Fruit fly (Drosophila melanogaster) whole organism, embryonic: ENCODE data around the gene CG11723.
A peak's percentile ranks its signal among the peaks of the same experiment; 100 is the strongest.

ENCODE experiments used
- Adf1 ChIP-seq: fragments of 200-800 bp; sonication (Bioruptor generic); IDR thresholded peaks from 2 replicates; pipeline ENCODE4 v1.3.6; 2022; ENCODE audit warnings: missing biosample characterization, missing genetic modification characterization
- B-H2 ChIP-seq: fragments of 200-800 bp; sonication (Bioruptor generic); optimal IDR thresholded peaks from 2 replicates; lab custom pipeline; 2018; ENCODE audit warnings: missing biosample characterization, mild to moderate bottlenecking, missing genetic modification characterization
- Blimp-1 ChIP-seq: fragments of 200-800 bp; sonication (Bioruptor generic); optimal IDR thresholded peaks from 3 replicates; lab custom pipeline; 2018; ENCODE audit warnings: missing biosample characterization, missing genetic modification characterization, mild to moderate bottlenecking, moderate library complexity, missing genetic modification reagents
- CG10209 ChIP-seq: fragments of 200-800 bp; sonication (Bioruptor generic); optimal IDR thresholded peaks from 3 replicates; lab custom pipeline; 2017; ENCODE audit warnings: missing biosample characterization, mild to moderate bottlenecking, missing genetic modification characterization, missing genetic modification reagents
- CG12155 ChIP-seq: fragments of 200-800 bp; sonication (Bioruptor generic); optimal IDR thresholded peaks from 3 replicates; lab custom pipeline; 2016; ENCODE audit warnings: missing biosample characterization, missing genetic modification characterization
- CG15269 ChIP-seq: fragments of 200-800 bp; sonication (Bioruptor generic); optimal IDR thresholded peaks from 2 replicates; lab custom pipeline; 2018; ENCODE audit warnings: missing biosample characterization, mild to moderate bottlenecking, missing genetic modification characterization, moderate library complexity
- CG30403 ChIP-seq: fragments of 200-800 bp; sonication (Bioruptor generic); optimal IDR thresholded peaks from 3 replicates; lab custom pipeline; 2016; ENCODE audit warnings: missing biosample characterization, missing genetic modification characterization
- CG3995 ChIP-seq: fragments of 200-800 bp; sonication (Bioruptor generic); optimal IDR thresholded peaks from 3 replicates; lab custom pipeline; 2016; ENCODE audit warnings: missing biosample characterization, missing genetic modification characterization
- CG4282 ChIP-seq: fragments of 200-800 bp; sonication (Bioruptor generic); optimal IDR thresholded peaks from 2 replicates; lab custom pipeline; 2016; ENCODE audit warnings: missing biosample characterization, missing genetic modification characterization
- CG4404 ChIP-seq: fragments of 200-800 bp; sonication (Bioruptor generic); IDR thresholded peaks from 2 replicates; pipeline ENCODE4 v1.3.6; 2022; ENCODE audit warnings: missing biosample characterization, missing genetic modification characterization
- CG4730 ChIP-seq: fragments of 200-800 bp; sonication (Bioruptor generic); IDR thresholded peaks from 2 replicates; pipeline ENCODE4 v1.3.6; 2022; ENCODE audit warnings: missing biosample characterization, missing genetic modification characterization
- CG6272 ChIP-seq: fragments of 200-800 bp; sonication (Bioruptor generic); IDR thresholded peaks from 2 replicates; pipeline ENCODE4 v1.3.6; 2022; ENCODE audit warnings: missing biosample characterization, missing genetic modification characterization
- CG7556 ChIP-seq: fragments of 200-800 bp; sonication (Bioruptor generic); optimal IDR thresholded peaks from 2 replicates; lab custom pipeline; 2017; ENCODE audit warnings: missing biosample characterization, mild to moderate bottlenecking, missing genetic modification characterization
- CG7839 ChIP-seq: fragments of 200-800 bp; sonication (Bioruptor generic); optimal IDR thresholded peaks from 3 replicates; lab custom pipeline; 2018; ENCODE audit warnings: missing biosample characterization, mild to moderate bottlenecking, missing genetic modification characterization, moderate library complexity
- CG8924 ChIP-seq: fragments of 200-800 bp; optimal IDR thresholded peaks from 3 replicates; lab custom pipeline; 2019; ENCODE audit warnings: missing biosample characterization, mild to moderate bottlenecking, missing genetic modification characterization, moderate library complexity
- CG9727 ChIP-seq: fragments of 200-800 bp; sonication (Bioruptor generic); optimal IDR thresholded peaks from 3 replicates; lab custom pipeline; 2017; ENCODE audit warnings: missing biosample characterization, mild to moderate bottlenecking, missing genetic modification characterization
- CG9932 ChIP-seq: fragments of 200-800 bp; sonication (Bioruptor generic); IDR thresholded peaks from 2 replicates; pipeline ENCODE4 v1.3.6; 2022; ENCODE audit warnings: missing biosample characterization, missing genetic modification characterization
- D19B ChIP-seq: fragments of 200-800 bp; sonication (Bioruptor generic); optimal IDR thresholded peaks from 2 replicates; lab custom pipeline; 2017; ENCODE audit warnings: missing biosample characterization, mild to moderate bottlenecking, missing genetic modification characterization
- HLH3B ChIP-seq: fragments of 200-800 bp; sonication (Bioruptor generic); IDR thresholded peaks from 2 replicates; pipeline ENCODE4 v1.3.6; 2022; ENCODE audit warnings: missing biosample characterization, missing genetic modification characterization
- Hand ChIP-seq: fragments of 200-800 bp; sonication (Bioruptor generic); optimal IDR thresholded peaks from 2 replicates; lab custom pipeline; 2017; ENCODE audit warnings: mild to moderate bottlenecking, missing biosample characterization, missing genetic modification reagents, missing genetic modification characterization
- Hsf ChIP-seq: fragments of 200-800 bp; sonication (Bioruptor generic); optimal IDR thresholded peaks from 3 replicates; lab custom pipeline; 2016; ENCODE audit warnings: missing biosample characterization, missing genetic modification characterization
- NfI ChIP-seq: fragments of 200-800 bp; sonication (Bioruptor generic); optimal IDR thresholded peaks from 3 replicates; lab custom pipeline; 2018; ENCODE audit warnings: missing biosample characterization, mild to moderate bottlenecking, missing genetic modification characterization, moderate library complexity
- Ssrp ChIP-seq: fragments of 200-800 bp; sonication (Bioruptor generic); optimal IDR thresholded peaks from 2 replicates; lab custom pipeline; 2018; ENCODE audit warnings: missing biosample characterization, mild to moderate bottlenecking, missing genetic modification characterization, moderate library complexity
- al ChIP-seq: fragments of 200-800 bp; sonication (Bioruptor generic); IDR thresholded peaks from 2 replicates; pipeline ENCODE4 v1.3.6; 2022; ENCODE audit warnings: missing biosample characterization, missing genetic modification characterization
- amos ChIP-seq: fragments of 200-800 bp; sonication (Bioruptor generic); IDR thresholded peaks from 2 replicates; pipeline ENCODE4 v1.3.6; 2022; ENCODE audit warnings: missing biosample characterization, missing genetic modification characterization; ENCODE audit not compliant: partially characterized antibody
- bab2 ChIP-seq: fragments of 200-800 bp; sonication (Bioruptor generic); optimal IDR thresholded peaks from 2 replicates; lab custom pipeline; 2016; ENCODE audit warnings: missing biosample characterization, missing genetic modification characterization
- chinmo ChIP-seq: fragments of 200-800 bp; sonication (Bioruptor generic); IDR thresholded peaks from 4 replicates; pipeline ENCODE4 v1.3.6; 2022; ENCODE audit warnings: missing biosample characterization, missing genetic modification characterization; ENCODE audit not compliant: partially characterized antibody
- cwo ChIP-seq: fragments of 200-800 bp; sonication (Bioruptor generic); optimal IDR thresholded peaks from 3 replicates; lab custom pipeline; 2017; ENCODE audit warnings: missing biosample characterization, missing genetic modification characterization, mild to moderate bottlenecking, moderate library complexity, missing genetic modification reagents
- dysf ChIP-seq: fragments of 200-800 bp; sonication (Bioruptor generic); IDR thresholded peaks from 3 replicates; pipeline ENCODE4 v1.3.6; 2022; ENCODE audit warnings: missing biosample characterization, missing genetic modification characterization
- ewg ChIP-seq: fragments of 200-800 bp; sonication (Bioruptor generic); optimal IDR thresholded peaks from 3 replicates; lab custom pipeline; 2017; ENCODE audit warnings: mild to moderate bottlenecking, missing biosample characterization, missing genetic modification reagents, missing genetic modification characterization
- jigr1 ChIP-seq: fragments of 200-800 bp; sonication (Bioruptor generic); IDR thresholded peaks from 3 replicates; pipeline ENCODE4 v1.3.6; 2022; ENCODE audit warnings: missing biosample characterization, missing genetic modification characterization
- jumu ChIP-seq: fragments of 200-800 bp; sonication (Bioruptor generic); optimal IDR thresholded peaks from 3 replicates; lab custom pipeline; 2016; ENCODE audit warnings: missing biosample characterization, missing genetic modification characterization
- lbe ChIP-seq: fragments of 200-800 bp; sonication (Bioruptor generic); optimal IDR thresholded peaks from 2 replicates; lab custom pipeline; 2016; ENCODE audit warnings: missing biosample characterization, mild to moderate bottlenecking, missing genetic modification characterization
- mld ChIP-seq: fragments of 200-800 bp; sonication (Bioruptor generic); IDR thresholded peaks from 3 replicates; pipeline ENCODE4 v1.3.6; 2022; ENCODE audit warnings: missing biosample characterization, missing genetic modification characterization; ENCODE audit not compliant: partially characterized antibody
- nerfin-1 ChIP-seq: fragments of 200-800 bp; sonication (Bioruptor generic); optimal IDR thresholded peaks from 3 replicates; lab custom pipeline; 2019; ENCODE audit warnings: missing biosample characterization, mild to moderate bottlenecking, missing genetic modification characterization, moderate library complexity
- nom ChIP-seq: fragments of 200-800 bp; sonication (Bioruptor generic); optimal IDR thresholded peaks from 2 replicates; lab custom pipeline; 2017; ENCODE audit warnings: missing biosample characterization, missing genetic modification characterization, mild to moderate bottlenecking, moderate library complexity, missing genetic modification reagents
- pho ChIP-seq: fragments of 200-800 bp; sonication (Bioruptor generic); optimal IDR thresholded peaks from 2 replicates; lab custom pipeline; 2016; ENCODE audit warnings: missing biosample characterization, missing genetic modification characterization
- phol ChIP-seq: fragments of 200-800 bp; sonication (Bioruptor generic); optimal IDR thresholded peaks from 3 replicates; lab custom pipeline; 2018; ENCODE audit warnings: missing biosample characterization, mild to moderate bottlenecking, missing genetic modification characterization, moderate library complexity
- prd ChIP-seq, 3 experiments: fragments of >200 bp in 2 of 3; fragments of 200-800 bp in 1 of 3; sonication (Bioruptor generic) in 1 of 3; optimal IDR thresholded peaks in 2 of 3; IDR thresholded peaks in 1 of 3; 2 replicates in 2 of 3; 3 replicates in 1 of 3; pipeline versions ENCODE4 v1.3.6 to Lab custom; 2017 to 2022; ENCODE audit warnings: missing biosample characterization in 1 of 3, missing genetic modification characterization in 1 of 3
- rib ChIP-seq: fragments of 200-800 bp; sonication (Bioruptor generic); IDR thresholded peaks from 2 replicates; pipeline ENCODE4 v1.3.6; 2022; ENCODE audit warnings: missing biosample characterization, missing genetic modification characterization
- sc ChIP-seq, 3 experiments: fragments of >200 bp in 2 of 3; fragments of 200-800 bp in 1 of 3; sonication (Bioruptor generic) in 1 of 3; optimal IDR thresholded peaks; 2 replicates in 2 of 3; 3 replicates in 1 of 3; lab custom pipeline; 2017; ENCODE audit warnings: mild to moderate bottlenecking in 1 of 3, missing biosample characterization in 1 of 3, missing genetic modification characterization in 1 of 3, missing genetic modification reagents in 1 of 3
- scrt ChIP-seq: fragments of 200-800 bp; sonication (Bioruptor generic); optimal IDR thresholded peaks from 2 replicates; lab custom pipeline; 2018; ENCODE audit warnings: missing biosample characterization, mild to moderate bottlenecking, missing genetic modification characterization, moderate library complexity
- so ChIP-seq: fragments of 200-800 bp; sonication (Bioruptor generic); IDR thresholded peaks from 3 replicates; pipeline ENCODE4 v1.3.6; 2022; ENCODE audit warnings: missing biosample characterization, missing genetic modification characterization
- sqz ChIP-seq: fragments of 200-800 bp; sonication (Bioruptor generic); optimal IDR thresholded peaks from 3 replicates; lab custom pipeline; 2018; ENCODE audit warnings: missing biosample characterization, mild to moderate bottlenecking, missing genetic modification characterization
- trh ChIP-seq: fragments of 200-800 bp; sonication (Bioruptor generic); optimal IDR thresholded peaks from 2 replicates; lab custom pipeline; 2016; ENCODE audit warnings: missing biosample characterization, missing genetic modification characterization
- yki ChIP-seq: fragments of >200 bp; optimal IDR thresholded peaks from 3 replicates; lab custom pipeline; 2018
- zfh2 ChIP-seq: fragments of 200-800 bp; sonication (Bioruptor generic); optimal IDR thresholded peaks from 2 replicates; lab custom pipeline; 2016; ENCODE audit warnings: missing biosample characterization, missing genetic modification characterization

CG11723 gene

dm6 chr2L:2175930-2176643 is 29.0 kb upstream of the CG11723 start (continued):
- TF ChIP-seq trh, result no peak
- peak; percentile 32 for TF ChIP-seq Hand (GFP tag; lab: Kevin White, UChicago)
- TF ChIP-seq nom (GFP tag; lab: Kevin White, UChicago), result peak; percentile 60
- peak; percentile 27 for TF ChIP-seq sqz
- TF ChIP-seq prd (optimal IDR thresholded peaks at IDR 0.05; lab: Kevin White, UChicago), result no peak
- peak; percentile 50; the same call in 2 of the 3 replicates for TF ChIP-seq prd (GFP tag; IDR thresholded peaks at IDR 0.05; lab: Robert Waterston, UW)
- TF ChIP-seq CG15269 (tag; lab: Kevin White, UChicago), result peak; percentile 77
- no peak for TF ChIP-seq lbe (GFP tag; lab: Kevin White, UChicago)
- TF ChIP-seq CG8924, result peak; percentile 50
- peak; percentile 45 for TF ChIP-seq CG12155 (GFP tag; lab: Kevin White, UChicago)
- 0 out of 2 replicates have a peak, but pooled peaks have one; percentile 40 for TF ChIP-seq HLH3B
- TF ChIP-seq jigr1 (GFP tag; lab: Robert Waterston, UW), result no peak
- peak; percentile 37 for TF ChIP-seq NfI (GFP tag; lab: Kevin White, UChicago)
- TF ChIP-seq yki (lab: Kevin White, UChicago), result no peak
- peak; percentile 53 for TF ChIP-seq D19B
- peak; percentile 36; the same call in 1 of the 2 replicates for TF ChIP-seq rib
- peak; percentile 8 for TF ChIP-seq nerfin-1
- no peak for TF ChIP-seq CG4282 (GFP tag; lab: Kevin White, UChicago)
- peak; percentile 72 for TF ChIP-seq CG7556
- TF ChIP-seq CG7839 (tag; lab: Kevin White, UChicago), result peak; percentile 76
- peak; percentile 58 for TF ChIP-seq CG3995 (GFP tag; lab: Kevin White, UChicago)
- peak; percentile 35 for TF ChIP-seq scrt (GFP tag; lab: Kevin White, UChicago)
- no peak for TF ChIP-seq CG4404 (GFP tag; lab: Robert Waterston, UW)
- peak; percentile 36 for TF ChIP-seq CG10209 (GFP tag; lab: Kevin White, UChicago)
- TF ChIP-seq Ssrp (tag; lab: Kevin White, UChicago), result peak; percentile 21
- TF ChIP-seq jumu, result no peak
- TF ChIP-seq CG6272 (GFP tag; lab: Robert Waterston, UW), result peak; percentile 41; the same call in 1 of the 2 replicates
- peak; percentile 67; the same call in 1 of the 4 replicates for TF ChIP-seq chinmo (GFP tag; lab: Robert Waterston, UW)
- peak; percentile 44 for TF ChIP-seq pho (GFP tag; lab: Kevin White, UChicago)
- TF ChIP-seq CG30403 (GFP tag; lab: Kevin White, UChicago), result peak; percentile 52
- peak; percentile 8 for TF ChIP-seq B-H2 (GFP tag; lab: Kevin White, UChicago)
- TF ChIP-seq al, result peak; percentile 64
- 0 out of 3 replicates have a peak, but pooled peaks have one; percentile 8 for TF ChIP-seq so (GFP tag; lab: Robert Waterston, UW)
- no peak for TF ChIP-seq sc (optimal IDR thresholded peaks at IDR 0.05; lab: Kevin White, UChicago)
- TF ChIP-seq sc (GFP tag; optimal IDR thresholded peaks at IDR 0.05; lab: Kevin White, UChicago), result no peak
- TF ChIP-seq dysf (GFP tag; lab: Robert Waterston, UW), result peak; percentile 64; the same call in 1 of the 3 replicates
- TF ChIP-seq CG9727 (GFP tag; lab: Kevin White, UChicago), result peak; percentile 56
- TF ChIP-seq Hsf (GFP tag; lab: Kevin White, UChicago), result peak; percentile 40
- peak; percentile 68 for TF ChIP-seq cwo (GFP tag; lab: Kevin White, UChicago)
- TF ChIP-seq zfh2 (GFP tag; lab: Kevin White, UChicago), result peak; percentile 37
- TF ChIP-seq CG9932 (GFP tag; lab: Robert Waterston, UW), result peak; percentile 62
- no peak for TF ChIP-seq mld (GFP tag; lab: Robert Waterston, UW)
- TF ChIP-seq Blimp-1 (GFP tag; lab: Kevin White, UChicago), result peak; percentile 18
- TF ChIP-seq CG4730 (GFP tag; lab: Robert Waterston, UW), result 0 out of 2 replicates have a peak, but pooled peaks have one; percentile 31
- peak; percentile 59 for TF ChIP-seq Adf1 (GFP tag; lab: Robert Waterston, UW)
- no peak for TF ChIP-seq ewg
- TF ChIP-seq phol (tag; lab: Kevin White, UChicago), result peak; percentile 54
- no peak for TF ChIP-seq amos
- peak; percentile 34 for TF ChIP-seq bab2
